Worm (Caenorhabditis elegans): Measurements from ENCODE around the gene Y8A9A.2.

DNA sequence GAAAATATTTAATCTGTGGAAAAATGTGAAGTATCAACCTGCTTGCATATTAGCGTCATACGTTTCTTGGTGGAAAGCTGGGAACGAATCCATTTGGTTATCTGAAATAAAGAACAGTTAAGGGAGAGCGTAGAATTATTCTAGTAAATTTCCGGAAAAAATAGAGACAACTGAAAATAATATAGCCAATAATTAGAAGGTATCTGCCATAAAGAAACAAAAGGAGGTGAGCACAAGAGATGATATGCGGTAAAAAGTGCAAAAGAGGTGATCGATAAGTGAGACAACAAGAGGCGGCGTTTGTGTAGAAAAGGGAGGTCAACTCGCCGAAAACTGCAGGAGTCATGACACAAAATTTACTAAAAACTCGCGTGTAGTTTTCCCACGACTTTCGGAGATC is 16.0 kb upstream of the Y8A9A.2 start, which contains the start of gene T24E12.11:
- TF ChIP-seq nhr-27 (tag; optimal IDR thresholded peaks at IDR 0.05) (no peak), F52B5.7 (tag; optimal IDR thresholded peaks at IDR 0.05) (no peak), B0336.3 (GFP tag; IDR thresholded peaks at IDR 0.05) (no peak), ama-1 (optimal IDR thresholded peaks at IDR 0.05) (no peak), ama-1 (GFP tag; optimal IDR thresholded peaks at IDR 0.05) (no peak), ztf-18 (tag; optimal IDR thresholded peaks at IDR 0.05) (no peak), tlf-1 (GFP tag; optimal IDR thresholded peaks at IDR 0.05) (no peak), ztf-28 (GFP tag; IDR thresholded peaks at IDR 0.05) (no peak), unc-62 (GFP tag; optimal IDR thresholded peaks at IDR 0.05) (no peak), unc-130 (GFP tag; optimal IDR thresholded peaks at IDR 0.05) (no peak), lin-35 (GFP tag; optimal IDR thresholded peaks at IDR 0.05) (no peak), snpc-4 (GFP tag; optimal IDR thresholded peaks at IDR 0.05) (no peak), snpc-4 (tag; optimal IDR thresholded peaks at IDR 0.05) (no peak), nhr-90 (tag; optimal IDR thresholded peaks at IDR 0.05) (no peak), repo-1 (tag; optimal IDR thresholded peaks at IDR 0.05) (no peak)
